Worm (Caenorhabditis elegans): Measurements from ENCODE around the gene Y43F8A.1.

DNA sequence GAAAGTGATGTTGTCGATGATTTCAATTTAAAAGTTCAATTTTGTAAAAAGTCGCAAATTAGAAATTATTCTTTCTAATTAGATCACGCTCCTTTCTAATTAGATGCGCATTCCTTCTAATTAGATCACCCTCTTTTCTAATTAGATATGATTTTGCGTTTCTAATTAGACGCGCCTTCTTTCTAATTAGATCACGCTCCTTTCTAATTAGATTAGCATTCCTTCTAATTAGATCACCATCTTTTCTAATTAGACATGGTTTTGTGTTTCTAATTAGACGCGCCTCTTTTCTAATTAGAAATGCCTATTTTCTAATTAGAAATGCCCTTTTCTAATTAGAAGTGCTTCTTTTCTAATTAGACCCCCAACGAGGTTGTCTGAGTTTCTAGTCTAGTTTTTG is 13.6 kb upstream of the Y43F8A.1 start:
- no peak for TF ChIP-seq ztf-18 (tag; optimal IDR thresholded peaks at IDR 0.05)
- no peak for TF ChIP-seq lag-1 (GFP tag; IDR thresholded peaks at IDR 0.05)
- TF ChIP-seq tbp1 (GFP tag; optimal IDR thresholded peaks at IDR 0.05), result no peak
